Fruit fly (Drosophila melanogaster) whole organism, prepupa: Measurements from ENCODE around the gene CG31178.

Source experiments
- Blimp-1 ChIP-seq: fragments of 200-800 bp; sonication (Bioruptor generic); optimal IDR thresholded peaks from 3 replicates; lab custom pipeline; 2017; ENCODE audit warnings: missing biosample characterization, missing genetic modification characterization, mild to moderate bottlenecking, moderate library complexity, missing genetic modification reagents
- CG10631 ChIP-seq: fragments of 200-800 bp; sonication (Bioruptor generic); optimal IDR thresholded peaks from 2 replicates; lab custom pipeline; 2016; ENCODE audit warnings: missing biosample characterization, missing genetic modification characterization
- CG15336 ChIP-seq: fragments of 200-800 bp; sonication (Bioruptor generic); IDR thresholded peaks from 2 replicates; pipeline ENCODE4 v1.3.6; 2022; ENCODE audit warnings: missing biosample characterization, missing genetic modification characterization
- CG1621 ChIP-seq: fragments of 200-800 bp; sonication (Bioruptor generic); optimal IDR thresholded peaks from 3 replicates; lab custom pipeline; 2018; ENCODE audit warnings: missing biosample characterization, mild to moderate bottlenecking, missing genetic modification characterization
- CG16779 ChIP-seq: fragments of 200-800 bp; sonication (Bioruptor generic); optimal IDR thresholded peaks from 3 replicates; lab custom pipeline; 2017; ENCODE audit warnings: missing biosample characterization, mild to moderate bottlenecking, missing genetic modification characterization
- CG3032 ChIP-seq: fragments of 200-800 bp; optimal IDR thresholded peaks from 2 replicates; lab custom pipeline; 2019; ENCODE audit warnings: missing biosample characterization, mild to moderate bottlenecking, missing genetic modification characterization, moderate library complexity
- CG31627 ChIP-seq: fragments of 200-800 bp; sonication (Bioruptor generic); optimal IDR thresholded peaks from 3 replicates; lab custom pipeline; 2016; ENCODE audit warnings: missing biosample characterization, missing genetic modification characterization
- CG32006 ChIP-seq: fragments of 200-800 bp; sonication (Bioruptor generic); optimal IDR thresholded peaks from 3 replicates; lab custom pipeline; 2017; ENCODE audit warnings: missing biosample characterization, mild to moderate bottlenecking, missing genetic modification characterization
- CG3919 ChIP-seq: fragments of 200-800 bp; sonication (Bioruptor generic); optimal IDR thresholded peaks from 3 replicates; lab custom pipeline; 2016; ENCODE audit warnings: missing biosample characterization, missing genetic modification characterization
- CG6163 ChIP-seq: fragments of 200-800 bp; sonication (Bioruptor generic); IDR thresholded peaks from 3 replicates; pipeline ENCODE4 v1.3.6; 2022; ENCODE audit warnings: missing biosample characterization, missing genetic modification characterization
- CG6854 ChIP-seq: fragments of 200-800 bp; sonication (Bioruptor generic); optimal IDR thresholded peaks from 2 replicates; lab custom pipeline; 2017; ENCODE audit warnings: missing biosample characterization, mild to moderate bottlenecking, missing genetic modification characterization
- CG7368 ChIP-seq: fragments of 200-800 bp; sonication (Bioruptor generic); optimal IDR thresholded peaks from 3 replicates; lab custom pipeline; 2016; ENCODE audit warnings: missing biosample characterization, missing genetic modification characterization
- CG8119 ChIP-seq: fragments of 200-800 bp; sonication (Bioruptor generic); IDR thresholded peaks from 3 replicates; pipeline ENCODE4 v1.3.6; 2022; ENCODE audit warnings: missing biosample characterization, missing genetic modification characterization
- CG9139 ChIP-seq: fragments of 200-800 bp; sonication (Bioruptor generic); optimal IDR thresholded peaks from 3 replicates; lab custom pipeline; 2017; ENCODE audit warnings: missing biosample characterization, mild to moderate bottlenecking, missing genetic modification characterization
- Eip78C ChIP-seq: fragments of 200-800 bp; sonication (Bioruptor generic); peaks from one replicate; lab custom pipeline; 2016; ENCODE audit warnings: missing biosample characterization, missing genetic modification characterization
- Eip93F ChIP-seq: fragments of 200-800 bp; sonication (Bioruptor generic); optimal IDR thresholded peaks from 2 replicates; lab custom pipeline; 2016; ENCODE audit warnings: missing biosample characterization, mild to moderate bottlenecking, missing genetic modification characterization
- Ets21C ChIP-seq: fragments of 200-800 bp; sonication (Bioruptor generic); optimal IDR thresholded peaks from 3 replicates; lab custom pipeline; 2016; ENCODE audit warnings: missing biosample characterization, missing genetic modification characterization
- Ets96B ChIP-seq: fragments of 200-800 bp; optimal IDR thresholded peaks from 2 replicates; lab custom pipeline; 2019; ENCODE audit warnings: missing biosample characterization, mild to moderate bottlenecking, missing genetic modification characterization, moderate library complexity
- Hr39 ChIP-seq: fragments of 200-800 bp; sonication (Bioruptor generic); optimal IDR thresholded peaks from 2 replicates; lab custom pipeline; 2016; ENCODE audit warnings: missing biosample characterization, missing genetic modification characterization
- Lpt ChIP-seq: fragments of 200-800 bp; sonication (Bioruptor generic); optimal IDR thresholded peaks from 3 replicates; lab custom pipeline; 2016; ENCODE audit warnings: missing biosample characterization, missing genetic modification characterization
- OdsH ChIP-seq: fragments of 200-800 bp; sonication (Bioruptor generic); optimal IDR thresholded peaks from 3 replicates; lab custom pipeline; 2016; ENCODE audit warnings: missing biosample characterization, missing genetic modification characterization
- Sox102F ChIP-seq: fragments of 200-800 bp; sonication (Bioruptor generic); optimal IDR thresholded peaks from 2 replicates; lab custom pipeline; 2016; ENCODE audit warnings: missing biosample characterization, mild to moderate bottlenecking, missing genetic modification characterization
- Sox14 ChIP-seq: fragments of 200-800 bp; sonication (Bioruptor generic); optimal IDR thresholded peaks from 3 replicates; lab custom pipeline; 2016; ENCODE audit warnings: missing biosample characterization, missing genetic modification characterization
- Sox15 ChIP-seq: fragments of 200-800 bp; sonication (Bioruptor generic); optimal IDR thresholded peaks from 3 replicates; lab custom pipeline; 2016; ENCODE audit warnings: missing biosample characterization, missing genetic modification characterization
- achi ChIP-seq: fragments of 200-800 bp; sonication (Bioruptor generic); optimal IDR thresholded peaks from 3 replicates; lab custom pipeline; 2016; ENCODE audit warnings: missing biosample characterization, missing genetic modification characterization
- acj6 ChIP-seq: fragments of 200-800 bp; sonication (Bioruptor generic); optimal IDR thresholded peaks from 3 replicates; lab custom pipeline; 2016; ENCODE audit warnings: missing biosample characterization, missing genetic modification characterization
- dac ChIP-seq: fragments of 200-800 bp; sonication (Bioruptor generic); optimal IDR thresholded peaks from 2 replicates; lab custom pipeline; 2017; ENCODE audit warnings: missing biosample characterization, mild to moderate bottlenecking, missing genetic modification characterization
- dsx ChIP-seq: fragments of 200-800 bp; optimal IDR thresholded peaks from 3 replicates; lab custom pipeline; 2019; ENCODE audit warnings: missing biosample characterization, mild to moderate bottlenecking, missing genetic modification characterization, moderate library complexity; ENCODE audit not compliant: poor library complexity, severe bottlenecking
- esn ChIP-seq: fragments of 200-800 bp; sonication (Bioruptor generic); optimal IDR thresholded peaks from 2 replicates; lab custom pipeline; 2016; ENCODE audit warnings: missing biosample characterization, mild to moderate bottlenecking, missing genetic modification characterization, moderate library complexity
- fd85E ChIP-seq: fragments of 200-800 bp; sonication (Bioruptor generic); optimal IDR thresholded peaks from 3 replicates; lab custom pipeline; 2016; ENCODE audit warnings: missing biosample characterization, missing genetic modification characterization
- net ChIP-seq: fragments of 200-800 bp; sonication (Bioruptor generic); optimal IDR thresholded peaks from 3 replicates; lab custom pipeline; 2016; ENCODE audit warnings: missing biosample characterization, missing genetic modification characterization
- pdm3 ChIP-seq: fragments of 200-800 bp; sonication (Bioruptor generic); optimal IDR thresholded peaks from 3 replicates; lab custom pipeline; 2016; ENCODE audit warnings: missing biosample characterization, missing genetic modification characterization
- vri ChIP-seq: fragments of 200-800 bp; sonication (Bioruptor generic); optimal IDR thresholded peaks from 3 replicates; lab custom pipeline; 2016; ENCODE audit warnings: missing biosample characterization, mild to moderate bottlenecking, missing genetic modification characterization

Gene CG31178

dm6 chr3R:21841474-21842376 is 31.8 kb upstream of the CG31178 start (continued):
- TF ChIP-seq acj6: peak; percentile 42
- no peak for TF ChIP-seq CG32006 (GFP tag; lab: Kevin White, UChicago)
- TF ChIP-seq CG16779 (tag; lab: Kevin White, UChicago): no peak
- no peak for TF ChIP-seq Ets96B (tag; lab: Kevin White, UChicago)
- peak; percentile 1 for TF ChIP-seq achi (GFP tag; lab: Kevin White, UChicago)
- TF ChIP-seq CG6854 (GFP tag; lab: Kevin White, UChicago): no peak
- TF ChIP-seq Lpt: no peak
- TF ChIP-seq dac (GFP tag; lab: Kevin White, UChicago): no peak
- no peak for TF ChIP-seq CG1621 (tag; lab: Kevin White, UChicago)
- peak; percentile 14 for TF ChIP-seq CG3919 (GFP tag; lab: Kevin White, UChicago)
- peak; percentile 3 for TF ChIP-seq CG9139 (GFP tag; lab: Kevin White, UChicago)
- TF ChIP-seq Eip93F (GFP tag; lab: Kevin White, UChicago): no peak
- TF ChIP-seq CG15336 (GFP tag; lab: Robert Waterston, UW): no peak
- TF ChIP-seq OdsH (GFP tag; lab: Kevin White, UChicago): no peak
- TF ChIP-seq CG3032 (tag; lab: Kevin White, UChicago): no peak
- TF ChIP-seq Sox102F (GFP tag; lab: Kevin White, UChicago): no peak
- TF ChIP-seq Ets21C (GFP tag; lab: Kevin White, UChicago): no peak
- TF ChIP-seq fd85E (GFP tag; lab: Kevin White, UChicago): no peak
- no peak for TF ChIP-seq vri (GFP tag; lab: Kevin White, UChicago)
- peak; percentile 44 for TF ChIP-seq esn (GFP tag; lab: Kevin White, UChicago)
- TF ChIP-seq CG8119 (GFP tag; lab: Robert Waterston, UW): no peak
- TF ChIP-seq CG10631 (GFP tag; lab: Kevin White, UChicago): peak; percentile 10
- no peak for TF ChIP-seq Blimp-1 (GFP tag; lab: Kevin White, UChicago)
- TF ChIP-seq Hr39 (GFP tag; lab: Kevin White, UChicago): peak; percentile 19
- TF ChIP-seq CG7368 (GFP tag; lab: Kevin White, UChicago): no peak
- no peak for TF ChIP-seq dsx (GFP tag; lab: Kevin White, UChicago)
- peak; percentile 17; the same call in 1 of the 3 replicates for TF ChIP-seq CG6163

- TF ChIP-seq CG1621 (tag; lab: Kevin White, UChicago): no peak
- no peak for TF ChIP-seq Eip78C (GFP tag; lab: Kevin White, UChicago)
- TF ChIP-seq Sox15 (GFP tag; lab: Kevin White, UChicago): no peak
- no peak for TF ChIP-seq CG8119 (GFP tag; lab: Robert Waterston, UW)
- no peak for TF ChIP-seq net (GFP tag; lab: Kevin White, UChicago)
- no peak for TF ChIP-seq pdm3 (GFP tag; lab: Kevin White, UChicago)
- no peak for TF ChIP-seq OdsH (GFP tag; lab: Kevin White, UChicago)
- TF ChIP-seq CG31627: no peak
- TF ChIP-seq Sox14 (GFP tag; lab: Kevin White, UChicago): no peak
- TF ChIP-seq CG16779 (tag; lab: Kevin White, UChicago): no peak
Measured at dm6 chr3R:21843665-21844064, 29.9 kb upstream of the CG31178 start, which contains the start of gene Gr93b. Gene Gr93b, minus strand, starts transcription at chr3R:21843765.

dm6 chr3R:21845165-21845564 is 28.4 kb upstream of the CG31178 start, which contains the start of gene Gr93c:
Gene Gr93c, minus strand, starts transcription at chr3R:21845265.
- TF ChIP-seq CG6854 (GFP tag; lab: Kevin White, UChicago) (no peak), Sox15 (GFP tag; lab: Kevin White, UChicago) (no peak), Lpt (no peak), CG32006 (GFP tag; lab: Kevin White, UChicago) (no peak), CG1621 (tag; lab: Kevin White, UChicago) (no peak), CG8119 (GFP tag; lab: Robert Waterston, UW) (no peak), dac (GFP tag; lab: Kevin White, UChicago) (no peak), CG16779 (tag; lab: Kevin White, UChicago) (no peak), vri (GFP tag; lab: Kevin White, UChicago) (no peak), OdsH (GFP tag; lab: Kevin White, UChicago) (no peak), fd85E (GFP tag; lab: Kevin White, UChicago) (no peak)
- TF ChIP-seq, all 60 proteins: peak for 0
